Worm (Caenorhabditis elegans) whole organism, late embryonic: ENCODE data around the gene sel-13.
A peak's percentile ranks its signal among the peaks of the same experiment; 100 is the strongest.

ENCODE experiments used
- C08G9.2 ChIP-seq: sonication (generic microtip); optimal IDR thresholded peaks from 2 replicates; lab custom pipeline; 2016; ENCODE audit warnings: mild to moderate bottlenecking, missing genetic modification characterization, moderate library complexity, missing compliant biosample characterization
- C38D4.7 ChIP-seq: fragments of 200-800 bp; sonication (Bioruptor generic); optimal IDR thresholded peaks from 2 replicates; lab custom pipeline; 2018; ENCODE audit warnings: mild to moderate bottlenecking, missing genetic modification characterization, moderate library complexity, missing compliant biosample characterization
- F13H6.1 ChIP-seq: sonication (generic microtip); optimal IDR thresholded peaks from 2 replicates; lab custom pipeline; 2016; ENCODE audit warnings: missing genetic modification characterization, missing compliant biosample characterization
- ahr-1 ChIP-seq: sonication (generic microtip); optimal IDR thresholded peaks from 2 replicates; lab custom pipeline; 2016; ENCODE audit warnings: missing genetic modification characterization, missing compliant biosample characterization
- ceh-14 ChIP-seq: sonication (generic microtip); optimal IDR thresholded peaks from 2 replicates; lab custom pipeline; 2016; ENCODE audit warnings: missing genotype, missing genetic modification characterization, missing compliant biosample characterization
- ceh-18 ChIP-seq: sonication (generic microtip); optimal IDR thresholded peaks from 2 replicates; lab custom pipeline; 2016; ENCODE audit warnings: missing genetic modification characterization, missing compliant biosample characterization
- ceh-19 ChIP-seq: fragments of 200-800 bp; sonication (Bioruptor generic); optimal IDR thresholded peaks from 2 replicates; lab custom pipeline; 2018; ENCODE audit warnings: mild to moderate bottlenecking, missing genetic modification characterization, missing compliant biosample characterization
- ceh-24 ChIP-seq: sonication (generic microtip); optimal IDR thresholded peaks from 2 replicates; lab custom pipeline; 2016; ENCODE audit warnings: mild to moderate bottlenecking, missing genetic modification characterization, missing compliant biosample characterization
- ceh-30 ChIP-seq: fragments of 150-350 bp; optimal IDR thresholded peaks from 2 replicates; lab custom pipeline; 2014; ENCODE audit warnings: missing biosample characterization, missing genetic modification characterization
- ceh-34 ChIP-seq: sonication (generic microtip); optimal IDR thresholded peaks from 2 replicates; lab custom pipeline; 2016; ENCODE audit warnings: mild to moderate bottlenecking, missing genetic modification characterization, missing compliant biosample characterization
- ceh-45 ChIP-seq: fragments of 200-800 bp; sonication (Bioruptor generic); IDR thresholded peaks from 2 replicates; pipeline ENCODE4 v1.3.6; 2022; ENCODE audit warnings: missing genetic modification reagents, missing genetic modification characterization, missing compliant biosample characterization
- ceh-48 ChIP-seq: sonication (generic microtip); optimal IDR thresholded peaks from 2 replicates; lab custom pipeline; 2016; ENCODE audit warnings: missing genetic modification characterization, inconsistent platforms, missing compliant biosample characterization
- che-1 ChIP-seq: sonication (generic microtip); optimal IDR thresholded peaks from 2 replicates; lab custom pipeline; 2016; ENCODE audit warnings: mild to moderate bottlenecking, missing genetic modification characterization, missing compliant biosample characterization
- dve-1 ChIP-seq: sonication (generic microtip); optimal IDR thresholded peaks from 2 replicates; lab custom pipeline; 2017; ENCODE audit warnings: antibody characterized with exemption, mild to moderate bottlenecking, missing genetic modification characterization, missing compliant biosample characterization
- elt-2 ChIP-seq: sonication (generic microtip); optimal IDR thresholded peaks from 2 replicates; lab custom pipeline; 2016; ENCODE audit warnings: missing genetic modification reagents, missing genetic modification characterization, missing compliant biosample characterization
- elt-4 ChIP-seq: sonication (generic microtip); optimal IDR thresholded peaks from 2 replicates; lab custom pipeline; 2016; ENCODE audit warnings: missing genetic modification characterization, missing compliant biosample characterization
- eyg-1 ChIP-seq: sonication (generic microtip); optimal IDR thresholded peaks from 2 replicates; lab custom pipeline; 2016; ENCODE audit warnings: missing genotype, missing genetic modification characterization, missing compliant biosample characterization
- fkh-6 ChIP-seq: sonication (generic microtip); optimal IDR thresholded peaks from 2 replicates; lab custom pipeline; 2016; ENCODE audit warnings: missing genetic modification characterization, missing compliant biosample characterization
- gmeb-2 ChIP-seq: sonication (generic microtip); optimal IDR thresholded peaks from 2 replicates; lab custom pipeline; 2016; ENCODE audit warnings: missing genetic modification characterization, inconsistent platforms, missing compliant biosample characterization
- hlh-30 ChIP-seq: sonication (generic microtip); optimal IDR thresholded peaks from 2 replicates; lab custom pipeline; 2017; ENCODE audit warnings: antibody characterized with exemption, missing genetic modification characterization, missing compliant biosample characterization; ENCODE audit not compliant: insufficient read depth
- hlh-8 ChIP-seq: sonication (generic microtip); optimal IDR thresholded peaks from 2 replicates; lab custom pipeline; 2016; ENCODE audit warnings: missing genotype, missing genetic modification characterization, missing compliant biosample characterization
- lin-11 ChIP-seq: fragments of 200-800 bp; sonication (Bioruptor generic); optimal IDR thresholded peaks from 2 replicates; lab custom pipeline; 2018; ENCODE audit warnings: mild to moderate bottlenecking, missing genetic modification characterization, missing compliant biosample characterization
- nfya-1 ChIP-seq: sonication (generic microtip); optimal IDR thresholded peaks from 2 replicates; lab custom pipeline; 2017; ENCODE audit warnings: missing genetic modification characterization, mild to moderate bottlenecking, missing compliant biosample characterization, antibody characterized with exemption, moderate library complexity
- npax-4 ChIP-seq: sonication (generic microtip); optimal IDR thresholded peaks from 2 replicates; lab custom pipeline; 2016; ENCODE audit warnings: missing genetic modification characterization, missing compliant biosample characterization
- odd-2 ChIP-seq: sonication (generic microtip); optimal IDR thresholded peaks from 2 replicates; lab custom pipeline; 2017; ENCODE audit warnings: antibody characterized with exemption, mild to moderate bottlenecking, missing genetic modification characterization, missing compliant biosample characterization
- pax-1 ChIP-seq: fragments of 150-350 bp; optimal IDR thresholded peaks from 2 replicates; lab custom pipeline; 2014; ENCODE audit warnings: missing biosample characterization, missing genetic modification characterization
- pha-2 ChIP-seq: sonication (generic microtip); optimal IDR thresholded peaks from 2 replicates; lab custom pipeline; 2017; ENCODE audit warnings: mild to moderate bottlenecking, missing genetic modification characterization, missing compliant biosample characterization
- pha-4 ChIP-seq: fragments of 150-350 bp; optimal IDR thresholded peaks from 2 replicates; lab custom pipeline; 2018; ENCODE audit warnings: missing biosample characterization, missing genetic modification reagents, missing genetic modification characterization
- pros-1 ChIP-seq: fragments of 150-350 bp; optimal IDR thresholded peaks from 2 replicates; lab custom pipeline; 2014; ENCODE audit warnings: missing biosample characterization, missing genetic modification reagents, missing genetic modification characterization
- ref-2 ChIP-seq: sonication (generic microtip); optimal IDR thresholded peaks from 2 replicates; lab custom pipeline; 2016; ENCODE audit warnings: missing genetic modification characterization, missing compliant biosample characterization
- rnt-1 ChIP-seq: sonication (generic microtip); optimal IDR thresholded peaks from 2 replicates; lab custom pipeline; 2016; ENCODE audit warnings: missing genetic modification characterization, missing compliant biosample characterization
- sdc-2 ChIP-seq: sonication (generic microtip); optimal IDR thresholded peaks from 2 replicates; lab custom pipeline; 2016; ENCODE audit warnings: missing genotype, missing genetic modification characterization, missing compliant biosample characterization
- sox-4 ChIP-seq: sonication (generic microtip); optimal IDR thresholded peaks from 2 replicates; lab custom pipeline; 2017; ENCODE audit warnings: mild to moderate bottlenecking, missing genetic modification characterization, inconsistent platforms, missing compliant biosample characterization
- ttx-3 ChIP-seq: sonication (generic microtip); optimal IDR thresholded peaks from 2 replicates; lab custom pipeline; 2016; ENCODE audit warnings: missing genetic modification reagents, missing genetic modification characterization, missing compliant biosample characterization
- unc-3 ChIP-seq, 2 experiments: fragments of 200-800 bp in 1 of 2; sonication (Bioruptor generic) in 1 of 2; sonication (generic microtip) in 1 of 2; conservative IDR thresholded peaks in 1 of 2; optimal IDR thresholded peaks in 1 of 2; 2 replicates each; pipeline versions ENCODE4 v1.3.6 to Lab custom; 2016 to 2022; ENCODE audit warnings: missing compliant biosample characterization in 2 of 2, missing genetic modification characterization in 2 of 2, missing genetic modification reagents in 1 of 2
- unc-42 ChIP-seq: sonication (generic microtip); optimal IDR thresholded peaks from 2 replicates; lab custom pipeline; 2016; ENCODE audit warnings: missing genotype, missing genetic modification characterization, missing compliant biosample characterization
- unc-55 ChIP-seq: sonication (generic microtip); optimal IDR thresholded peaks from 2 replicates; lab custom pipeline; 2017; ENCODE audit warnings: missing biosample characterization, missing genetic modification reagents, missing genetic modification characterization
- unc-86 ChIP-seq: sonication (generic microtip); optimal IDR thresholded peaks from 2 replicates; lab custom pipeline; 2016; ENCODE audit warnings: missing genetic modification characterization, missing compliant biosample characterization

Gene sel-13

DNA sequence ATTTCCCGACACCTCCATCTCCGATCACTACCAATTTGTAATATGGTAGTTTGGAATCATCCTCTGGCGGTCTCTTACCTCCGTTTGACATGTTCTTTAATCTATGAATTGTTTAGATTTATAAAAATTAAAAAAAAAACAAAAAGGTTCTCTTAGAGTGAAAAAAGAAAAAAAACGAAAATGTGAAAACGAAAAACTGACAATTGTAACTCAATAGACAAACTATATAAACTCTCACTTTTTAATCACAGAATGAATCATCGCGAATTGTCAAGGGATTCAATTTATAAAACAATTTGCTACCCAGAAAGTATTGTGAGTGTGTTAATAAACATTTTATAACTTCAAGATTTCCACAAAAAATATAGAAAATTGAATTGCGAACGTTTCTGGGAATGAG, 40.0 kb upstream of the sel-13 start, which contains the start of gene ras-2:
Gene ras-2 (minus strand): TSS at position 101 of the 400 bp plus-strand sequence.
- TF ChIP-seq ref-2 (tag; lab: Kevin White, UChicago) (no peak), gmeb-2 (tag; lab: Kevin White, UChicago) (no peak), ceh-18 (tag; lab: Kevin White, UChicago) (no peak), ceh-34 (tag; lab: Kevin White, UChicago) (no peak), ceh-24 (tag; lab: Kevin White, UChicago) (no peak), unc-55 (GFP tag; lab: Kevin White, UChicago) (no peak), ttx-3 (tag; lab: Kevin White, UChicago) (no peak), npax-4 (no peak), lin-11 (tag; lab: Kevin White, UChicago) (no peak), hlh-30 (tag; lab: Kevin White, UChicago) (no peak), ceh-45 (no peak), elt-4 (tag; lab: Kevin White, UChicago) (no peak)

DNA sequence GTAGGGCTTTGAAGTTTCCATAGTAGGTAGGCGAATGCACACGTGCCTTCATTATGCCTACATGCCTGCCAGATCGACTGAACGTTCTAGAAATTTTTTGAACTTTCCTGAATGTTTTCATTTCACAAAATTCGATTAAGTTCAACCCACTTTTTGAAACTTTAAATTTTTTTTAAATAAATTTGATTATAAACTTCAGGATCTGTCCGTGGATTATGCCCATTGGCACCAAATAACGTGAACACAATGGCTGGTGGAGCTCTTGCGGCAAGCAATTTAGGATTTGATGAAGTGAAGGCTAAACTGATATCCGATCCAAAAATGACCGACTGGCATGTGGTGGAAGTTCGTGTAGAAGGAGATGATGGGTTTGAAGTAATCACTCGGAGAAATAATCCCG, 35.4 kb upstream of the sel-13 start, which contains the start of gene F17C8.7:
Gene F17C8.7 (plus strand): TSS at position 301 of the 400 bp plus-strand sequence.
- TF ChIP-seq ceh-30 (tag; lab: Kevin White, UChicago) (no peak), odd-2 (tag; lab: Kevin White, UChicago) (no peak), pha-2 (tag; lab: Kevin White, UChicago) (no peak), fkh-6 (tag; lab: Kevin White, UChicago) (no peak)
- TF ChIP-seq, all 69 proteins: peak for 0

DNA sequence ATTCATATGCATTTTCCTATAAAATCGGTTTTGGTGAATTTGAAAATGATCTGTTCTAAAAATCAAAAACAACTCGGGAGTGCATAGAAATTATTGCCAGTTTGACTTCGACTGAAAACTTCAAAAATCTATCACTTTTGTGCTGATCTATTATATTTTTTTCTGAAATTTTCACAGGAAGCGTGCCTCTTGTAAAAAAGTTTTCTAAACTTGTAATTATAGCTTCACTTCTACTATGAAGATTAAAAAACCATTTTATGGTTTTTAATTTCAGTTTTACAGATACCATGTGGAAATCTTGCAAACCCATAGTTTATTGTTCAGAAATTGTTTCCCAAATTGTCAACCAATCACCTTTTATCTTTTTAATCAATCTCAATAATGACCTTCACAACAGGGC, 34.0 kb upstream of the sel-13 start, which contains the start of gene F17C8.9:
Gene F17C8.9 (plus strand): TSS at position 301 of the 400 bp plus-strand sequence.
- TF ChIP-seq F13H6.1 (tag; lab: Kevin White, UChicago): no peak

DNA sequence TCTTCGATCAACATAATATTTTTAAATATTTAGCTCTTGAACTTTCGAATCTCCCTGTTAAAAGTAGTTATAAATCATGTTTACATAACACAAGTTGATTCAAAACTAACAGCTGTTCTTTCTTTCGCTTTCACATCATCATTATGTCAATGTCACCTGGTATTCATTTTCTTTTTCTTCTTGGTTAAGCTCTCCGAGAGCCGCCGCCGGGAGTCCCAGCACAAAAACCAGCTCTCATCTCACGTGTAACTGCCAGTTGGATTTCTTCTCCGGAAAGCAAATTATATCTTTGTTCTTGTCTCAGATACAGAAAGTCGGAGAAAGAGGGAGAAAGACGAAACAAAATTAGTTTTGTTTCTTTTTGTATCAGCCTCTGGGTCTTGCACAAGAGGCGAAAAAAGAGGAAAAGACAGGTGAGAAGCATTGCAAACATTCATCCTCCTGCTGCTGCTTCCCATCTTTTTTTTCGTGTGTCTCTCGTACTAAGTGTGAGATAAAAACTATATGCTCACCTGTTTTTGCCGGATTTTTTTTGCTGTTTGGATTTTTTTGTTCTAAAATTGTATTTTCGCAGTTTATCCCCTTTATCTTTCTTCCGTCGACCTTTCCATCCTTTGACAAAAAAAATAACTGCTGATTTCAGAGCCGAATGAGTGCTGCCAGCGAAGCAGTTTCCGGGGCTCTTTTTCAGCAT, 31.4 kb upstream of the sel-13 start, which contains the start of gene F17C8.3:
Gene F17C8.3 (plus strand): TSS at position 644 of the 694 bp plus-strand sequence.
- no peak for TF ChIP-seq F13H6.1 (tag; lab: Kevin White, UChicago)
- TF ChIP-seq ceh-18 (tag; lab: Kevin White, UChicago): peak; percentile 69

- TF ChIP-seq unc-42 (peak; percentile 17), F13H6.1 (tag; lab: Kevin White, UChicago) (no peak), elt-4 (tag; lab: Kevin White, UChicago) (no peak), ceh-18 (tag; lab: Kevin White, UChicago) (peak; percentile 14), unc-86 (tag; lab: Kevin White, UChicago) (no peak), hlh-30 (tag; lab: Kevin White, UChicago) (no peak)
Observed at ce11 chrIII:4723922-4724321, 23.9 kb upstream of the sel-13 start.

DNA sequence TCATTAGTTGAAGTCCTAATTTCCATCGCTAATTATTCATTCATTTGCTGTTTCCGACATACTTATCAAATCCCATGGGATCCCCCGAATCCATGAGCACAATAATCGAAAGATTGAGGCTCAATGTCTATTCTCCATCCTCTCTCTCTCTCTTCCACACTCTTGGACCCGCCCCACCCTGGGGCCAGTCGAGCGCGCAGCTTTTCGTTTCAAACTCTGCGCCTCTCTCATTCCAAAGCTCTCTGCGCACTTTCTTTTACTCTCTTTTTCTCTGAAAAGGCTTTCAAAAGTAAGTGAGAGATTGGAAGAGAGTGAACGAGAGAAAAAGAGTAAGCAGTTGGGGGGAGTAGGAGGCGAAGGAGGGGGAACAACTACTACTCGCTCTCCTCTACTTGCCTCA, 21.7 kb upstream of the sel-13 start, which contains the start of gene acy-1:
Gene acy-1 (plus strand): TSS at position 346 of the 400 bp plus-strand sequence.
- TF ChIP-seq che-1 (tag; lab: Kevin White, UChicago): no peak
- no peak for TF ChIP-seq ceh-48 (tag; lab: Kevin White, UChicago)
- TF ChIP-seq C08G9.2 (tag; lab: Kevin White, UChicago): peak; percentile 65
- TF ChIP-seq sox-4: peak; percentile 25
- peak; percentile 0 for TF ChIP-seq eyg-1 (tag; lab: Kevin White, UChicago)
- TF ChIP-seq pax-1 (tag; lab: Kevin White, UChicago): no peak
- no peak for TF ChIP-seq ceh-24 (tag; lab: Kevin White, UChicago)
- peak; percentile 40 for TF ChIP-seq sdc-2 (tag; lab: Kevin White, UChicago)
- TF ChIP-seq pros-1 (tag; lab: Kevin White, UChicago): no peak
- TF ChIP-seq pha-4 (tag; lab: Kevin White, UChicago): no peak
- no peak for TF ChIP-seq ahr-1 (tag; lab: Kevin White, UChicago)
- peak; percentile 80 for TF ChIP-seq unc-42
- TF ChIP-seq unc-3 (GFP tag; conservative IDR thresholded peaks at IDR 0.05; lab: Robert Waterston, UW): peak; percentile 57; the same call in 1 of the 2 replicates
- peak; percentile 91 for TF ChIP-seq unc-3 (tag; optimal IDR thresholded peaks at IDR 0.05; lab: Kevin White, UChicago)
- peak; percentile 90 for TF ChIP-seq unc-55 (GFP tag; lab: Kevin White, UChicago)
- TF ChIP-seq ceh-14 (tag; lab: Kevin White, UChicago): peak; percentile 77
- TF ChIP-seq ceh-19: peak; percentile 2
- TF ChIP-seq hlh-8 (tag; lab: Kevin White, UChicago): peak; percentile 18
- TF ChIP-seq nfya-1: peak; percentile 90
- TF ChIP-seq dve-1 (tag; lab: Kevin White, UChicago): peak; percentile 61
- no peak for TF ChIP-seq elt-4 (tag; lab: Kevin White, UChicago)
- TF ChIP-seq unc-86 (tag; lab: Kevin White, UChicago): no peak
- no peak for TF ChIP-seq elt-2 (tag; lab: Kevin White, UChicago)
- TF ChIP-seq rnt-1 (tag; lab: Kevin White, UChicago): peak; percentile 67
- TF ChIP-seq F13H6.1 (tag; lab: Kevin White, UChicago): no peak
- TF ChIP-seq C38D4.7: no peak
